Worm (Caenorhabditis elegans): Measurements from ENCODE around the gene M01H9.3.

Gene M01H9.3

ce11 chrIV:4445711-4446290, 31.1 kb downstream of the M01H9.3 start, which contains the start of the genes wapl-1 and htz-1 (continued):
- TF ChIP-seq zag-1 (tag; optimal IDR thresholded peaks at IDR 0.05) (peak; percentile 82), aly-2 (tag; optimal IDR thresholded peaks at IDR 0.05) (no peak), lin-39 (tag; optimal IDR thresholded peaks at IDR 0.05) (no peak), blmp-1 (tag; optimal IDR thresholded peaks at IDR 0.05; ENCODE audit: insufficient read depth) (peak; percentile 72), ztf-4 (tag; optimal IDR thresholded peaks at IDR 0.05) (peak; percentile 96), nhr-129 (tag; optimal IDR thresholded peaks at IDR 0.05) (peak; percentile 96), lin-13 (GFP tag; optimal IDR thresholded peaks at IDR 0.05) (peak; percentile 97), crh-2 (tag; optimal IDR thresholded peaks at IDR 0.05) (peak; percentile 97), elt-3 (tag; optimal IDR thresholded peaks at IDR 0.05) (no peak), nhr-237 (tag; optimal IDR thresholded peaks at IDR 0.05) (peak; percentile 79), ZK546.5 (tag; optimal IDR thresholded peaks at IDR 0.05) (peak; percentile 99), sma-9 (GFP tag; optimal IDR thresholded peaks at IDR 0.05) (peak; percentile 97), sma-9 (tag; optimal IDR thresholded peaks at IDR 0.05) (no peak), elt-1 (tag; optimal IDR thresholded peaks at IDR 0.05) (no peak), ceh-82 (tag; optimal IDR thresholded peaks at IDR 0.05) (peak; percentile 90), mdl-1 (tag; optimal IDR thresholded peaks at IDR 0.05) (peak; percentile 29 to 67), nhr-21 (tag; optimal IDR thresholded peaks at IDR 0.05) (peak; percentile 94), mbf-1 (tag; optimal IDR thresholded peaks at IDR 0.05) (no peak)

- no peak for TF ChIP-seq ceh-82 (tag; optimal IDR thresholded peaks at IDR 0.05)
- TF ChIP-seq nhr-6 (tag; optimal IDR thresholded peaks at IDR 0.05) = no peak
- TF ChIP-seq F13H6.1 (tag; optimal IDR thresholded peaks at IDR 0.05) = no peak
- TF ChIP-seq unc-55 (GFP tag; optimal IDR thresholded peaks at IDR 0.05) = no peak
- TF ChIP-seq sma-9 (GFP tag; optimal IDR thresholded peaks at IDR 0.05) = no peak
- TF ChIP-seq sma-9 (tag; optimal IDR thresholded peaks at IDR 0.05) = no peak
- no peak for TF ChIP-seq fos-1 (tag; optimal IDR thresholded peaks at IDR 0.05)
- TF ChIP-seq lsy-2 (tag; optimal IDR thresholded peaks at IDR 0.05) = no peak
- TF ChIP-seq aly-2 (tag; optimal IDR thresholded peaks at IDR 0.05) = no peak
- no peak for TF ChIP-seq nhr-25 (tag; optimal IDR thresholded peaks at IDR 0.05)
- no peak for TF ChIP-seq ama-1 (optimal IDR thresholded peaks at IDR 0.05)
- no peak for TF ChIP-seq lin-11 (tag; optimal IDR thresholded peaks at IDR 0.05)
- TF ChIP-seq nhr-129 (tag; optimal IDR thresholded peaks at IDR 0.05) = no peak
- no peak for TF ChIP-seq nhr-11 (tag; optimal IDR thresholded peaks at IDR 0.05)
- no peak for TF ChIP-seq ztf-1 (GFP tag; conservative IDR thresholded peaks at IDR 0.05)
- no peak for TF ChIP-seq blmp-1 (tag; optimal IDR thresholded peaks at IDR 0.05; ENCODE audit: insufficient read depth)
- TF ChIP-seq unc-62 (GFP tag; optimal IDR thresholded peaks at IDR 0.05) = no peak
- TF ChIP-seq mdl-1 (tag; optimal IDR thresholded peaks at IDR 0.05) = no peak
Measured at ce11 chrIV:4441077-4441476, 35.8 kb downstream of the M01H9.3 start, which contains the start of gene fbxb-75. Gene fbxb-75 (minus strand): TSS chrIV:4441177.

- TF ChIP-seq ztf-4 (tag; optimal IDR thresholded peaks at IDR 0.05) (no peak), ama-1 (optimal IDR thresholded peaks at IDR 0.05) (no peak), nhr-12 (tag; optimal IDR thresholded peaks at IDR 0.05) (no peak), nhr-11 (tag; optimal IDR thresholded peaks at IDR 0.05) (no peak), fos-1 (tag; optimal IDR thresholded peaks at IDR 0.05) (no peak), ceh-16 (tag; optimal IDR thresholded peaks at IDR 0.05) (no peak), ZK546.5 (tag; optimal IDR thresholded peaks at IDR 0.05) (no peak), F13H6.1 (tag; optimal IDR thresholded peaks at IDR 0.05) (no peak), mab-5 (tag; optimal IDR thresholded peaks at IDR 0.05) (no peak), unc-39 (tag; optimal IDR thresholded peaks at IDR 0.05) (no peak), lsy-2 (tag; optimal IDR thresholded peaks at IDR 0.05) (no peak), dmd-4 (tag; optimal IDR thresholded peaks at IDR 0.05) (no peak), gmeb-1 (tag; optimal IDR thresholded peaks at IDR 0.05) (no peak), unc-62 (GFP tag; optimal IDR thresholded peaks at IDR 0.05) (no peak)
Measured at ce11 chrIV:4439190-4439589, 37.7 kb downstream of the M01H9.3 start, which contains the start of gene fbxb-74. Gene fbxb-74 (minus strand): TSS chrIV:4439290.

ce11 chrIV:4437825-4438224, 39.0 kb downstream of the M01H9.3 start:
- TF ChIP-seq elt-1 (tag; optimal IDR thresholded peaks at IDR 0.05) (peak; percentile 51), nhr-77 (tag; optimal IDR thresholded peaks at IDR 0.05) (no peak), sma-9 (GFP tag; optimal IDR thresholded peaks at IDR 0.05) (peak; percentile 45), sma-9 (tag; optimal IDR thresholded peaks at IDR 0.05) (no peak)

Data from whole organism, L2 larva.